Fruit fly (Drosophila melanogaster): ENCODE results near the gene CG16863.

Gene CG16863

DNA sequence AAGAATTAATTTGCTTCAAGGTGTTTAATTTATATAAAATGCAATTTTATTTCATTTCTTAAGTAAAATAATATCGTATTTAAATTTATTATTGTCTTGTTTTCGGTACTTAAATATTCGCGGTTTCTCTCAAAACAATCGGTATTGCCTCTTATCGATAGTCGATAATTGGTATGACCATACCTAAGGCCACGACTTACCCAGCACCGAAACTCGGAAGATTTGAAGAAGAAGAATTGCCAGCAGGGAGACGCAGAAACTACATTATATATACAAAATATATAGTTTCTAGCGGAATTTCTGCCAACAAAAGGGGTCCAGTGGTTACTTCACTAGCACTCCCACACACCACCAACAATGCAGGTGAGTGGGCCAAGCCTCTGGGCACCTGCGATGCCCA lies 19.9 kb upstream of the CG16863 start (continued):
- TF ChIP-seq CG7786 (GFP tag; optimal IDR thresholded peaks at IDR 0.05) (no peak), CG10147 (GFP tag; optimal IDR thresholded peaks at IDR 0.05) (no peak), peb (GFP tag; IDR thresholded peaks at IDR 0.05) (no peak), unc-4 (GFP tag; IDR thresholded peaks at IDR 0.05; ENCODE audit: partially characterized antibody) (peak; percentile 79), Opbp (GFP tag; IDR thresholded peaks at IDR 0.05; ENCODE audit: partially characterized antibody) (peak; percentile 75), CG15011 (GFP tag; optimal IDR thresholded peaks at IDR 0.05) (no peak), CG14710 (tag; optimal IDR thresholded peaks at IDR 0.05) (peak; percentile 35), wdn (GFP tag; IDR thresholded peaks at IDR 0.05) (no peak), sens (GFP tag) (peak; percentile 51), amos (GFP tag; IDR thresholded peaks at IDR 0.05; ENCODE audit: partially characterized antibody) (peak; percentile 74), CG10267 (tag; optimal IDR thresholded peaks at IDR 0.05) (peak; percentile 60), Atf3 (GFP tag; optimal IDR thresholded peaks at IDR 0.05) (no peak), pb (GFP tag; optimal IDR thresholded peaks at IDR 0.05) (no peak), Scr (GFP tag; IDR thresholded peaks at IDR 0.05; ENCODE audit: partially characterized antibody) (peak; percentile 74), CG9797 (GFP tag; optimal IDR thresholded peaks at IDR 0.05) (peak; percentile 70), CG4617 (GFP tag; optimal IDR thresholded peaks at IDR 0.05; ENCODE audit: borderline replicate concordance) (peak; percentile 80), Ets97D (GFP tag; optimal IDR thresholded peaks at IDR 0.05) (peak; percentile 10), CG34224 (GFP tag; IDR thresholded peaks at IDR 0.05; ENCODE audit: partially characterized antibody) (peak; percentile 75), CG2202 (tag; optimal IDR thresholded peaks at IDR 0.05) (no peak), ftz-f1 (GFP tag; optimal IDR thresholded peaks at IDR 0.05) (peak; percentile 93), pum (GFP tag; optimal IDR thresholded peaks at IDR 0.05) (no peak), CG42726 (GFP tag; IDR thresholded peaks at IDR 0.05; ENCODE audit: partially characterized antibody) (peak; percentile 44; the same call in 1 of the 2 replicates), stwl (tag; optimal IDR thresholded peaks at IDR 0.05) (peak; percentile 83), Dip3 (GFP tag; optimal IDR thresholded peaks at IDR 0.05) (peak; percentile 68), YL-1 (GFP tag; optimal IDR thresholded peaks at IDR 0.05) (peak; percentile 75), CG15269 (tag; optimal IDR thresholded peaks at IDR 0.05) (no peak), CG16813 (GFP tag; IDR thresholded peaks at IDR 0.05; ENCODE audit: partially characterized antibody) (peak; percentile 55; the same call in 2 of the 3 replicates), CG12391 (tag; optimal IDR thresholded peaks at IDR 0.05) (no peak), Xbp1 (GFP tag; optimal IDR thresholded peaks at IDR 0.05) (peak; percentile 36), CG17912 (GFP tag; optimal IDR thresholded peaks at IDR 0.05) (no peak), Sry-δ (GFP tag; optimal IDR thresholded peaks at IDR 0.05) (peak; percentile 63), Dref (GFP tag; IDR thresholded peaks at IDR 0.05) (peak; percentile 84), trem (tag; optimal IDR thresholded peaks at IDR 0.05) (peak; percentile 34), CG2875 (GFP tag; optimal IDR thresholded peaks at IDR 0.05) (no peak), E2f2 (GFP tag; IDR thresholded peaks at IDR 0.05) (peak; percentile 94), nerfin-2 (GFP tag; IDR thresholded peaks at IDR 0.05; ENCODE audit: partially characterized antibody) (peak; percentile 67), ato (GFP tag; IDR thresholded peaks at IDR 0.05; ENCODE audit: partially characterized antibody) (peak; percentile 40; the same call in 1 of the 2 replicates), HLH4C (GFP tag; IDR thresholded peaks at IDR 0.05; ENCODE audit: partially characterized antibody) (peak; percentile 62), hbn (GFP tag; IDR thresholded peaks at IDR 0.05; ENCODE audit: partially characterized antibody) (peak; percentile 65), Lim3 (GFP tag; IDR thresholded peaks at IDR 0.05) (no peak), zen2 (GFP tag; IDR thresholded peaks at IDR 0.05; ENCODE audit: partially characterized antibody) (peak; percentile 18; the same call in 1 of the 3 replicates), chn (GFP tag; optimal IDR thresholded peaks at IDR 0.05) (no peak), CG11093 (GFP tag; IDR thresholded peaks at IDR 0.05) (no peak), CG7357 (GFP tag; IDR thresholded peaks at IDR 0.05) (no peak), hkb (optimal IDR thresholded peaks at IDR 0.05) (no peak), hkb (GFP tag; IDR thresholded peaks at IDR 0.05) (no peak), tna (GFP tag; IDR thresholded peaks at IDR 0.05; ENCODE audit: partially characterized antibody) (peak; percentile 39; the same call in 1 of the 2 replicates), Med (GFP tag) (no peak), CG17385 (GFP tag; optimal IDR thresholded peaks at IDR 0.05) (peak; percentile 97)

Measured in whole organism, embryonic.